Fruit fly (Drosophila melanogaster): Measurements from ENCODE around the gene CG14034.

dm6 chr2L:5210946-5211345 lies 5.4 kb downstream of the CG14034 start:
- TF ChIP-seq psq (optimal IDR thresholded peaks at IDR 0.05) (no peak), h (optimal IDR thresholded peaks at IDR 0.05) (no peak), Myc (optimal IDR thresholded peaks at IDR 0.05) (no peak)

Data from Kc167 (cell line).